Fruit fly (Drosophila melanogaster) whole organism, embryonic: ENCODE data around the gene CG32428.

Source experiments
- Aef1 ChIP-seq: fragments of 200-800 bp; sonication (Bioruptor generic); IDR thresholded peaks from 3 replicates; pipeline ENCODE4 v1.3.6; 2022; ENCODE audit warnings: missing biosample characterization, missing genetic modification characterization
- CG1024 ChIP-seq: fragments of 200-800 bp; sonication (Bioruptor generic); IDR thresholded peaks from 2 replicates; pipeline ENCODE4 v1.3.6; 2022; ENCODE audit warnings: missing biosample characterization, missing genetic modification characterization
- CG10431 ChIP-seq: fragments of 200-800 bp; sonication (Bioruptor generic); optimal IDR thresholded peaks from 3 replicates; lab custom pipeline; 2018; ENCODE audit warnings: missing biosample characterization, mild to moderate bottlenecking, missing genetic modification characterization
- CG11504 ChIP-seq: fragments of 200-800 bp; sonication (Bioruptor generic); optimal IDR thresholded peaks from 3 replicates; lab custom pipeline; 2019; ENCODE audit warnings: missing biosample characterization, mild to moderate bottlenecking, missing genetic modification characterization, moderate library complexity
- CG12942 ChIP-seq: fragments of 200-800 bp; sonication (Bioruptor generic); optimal IDR thresholded peaks from 3 replicates; lab custom pipeline; 2016; ENCODE audit warnings: missing biosample characterization, missing genetic modification characterization
- CG14014 ChIP-seq: fragments of 200-800 bp; sonication (Bioruptor generic); IDR thresholded peaks from 2 replicates; pipeline ENCODE4 v1.3.6; 2022; ENCODE audit warnings: missing biosample characterization, missing genetic modification characterization
- CG15073 ChIP-seq: fragments of 200-800 bp; sonication (Bioruptor generic); optimal IDR thresholded peaks from 2 replicates; lab custom pipeline; 2016; ENCODE audit warnings: missing biosample characterization, missing genetic modification characterization
- CG15269 ChIP-seq: fragments of 200-800 bp; sonication (Bioruptor generic); optimal IDR thresholded peaks from 2 replicates; lab custom pipeline; 2018; ENCODE audit warnings: missing biosample characterization, mild to moderate bottlenecking, missing genetic modification characterization, moderate library complexity
- CG17361 ChIP-seq: fragments of 200-800 bp; sonication (Bioruptor generic); IDR thresholded peaks from 3 replicates; pipeline ENCODE4 v1.3.6; 2022; ENCODE audit warnings: missing biosample characterization, missing genetic modification characterization
- CG17829 ChIP-seq: fragments of 200-800 bp; optimal IDR thresholded peaks from 2 replicates; lab custom pipeline; 2019; ENCODE audit warnings: missing biosample characterization, mild to moderate bottlenecking, missing genetic modification characterization, moderate library complexity
- CG1792 ChIP-seq: fragments of 200-800 bp; sonication (Bioruptor generic); optimal IDR thresholded peaks from 2 replicates; lab custom pipeline; 2016; ENCODE audit warnings: missing biosample characterization, missing genetic modification characterization
- CG18011 ChIP-seq: fragments of 200-800 bp; sonication (Bioruptor generic); optimal IDR thresholded peaks from 2 replicates; lab custom pipeline; 2017; ENCODE audit warnings: missing biosample characterization, missing genetic modification characterization, mild to moderate bottlenecking, moderate library complexity, missing genotype
- CG30403 ChIP-seq: fragments of 200-800 bp; sonication (Bioruptor generic); optimal IDR thresholded peaks from 3 replicates; lab custom pipeline; 2016; ENCODE audit warnings: missing biosample characterization, missing genetic modification characterization
- CG3163 ChIP-seq: fragments of 200-800 bp; sonication (Bioruptor generic); optimal IDR thresholded peaks from 3 replicates; lab custom pipeline; 2016; ENCODE audit warnings: missing biosample characterization, missing genetic modification characterization
- CG32772 ChIP-seq: fragments of 200-800 bp; sonication (Bioruptor generic); IDR thresholded peaks from 2 replicates; pipeline ENCODE4 v1.3.6; 2022; ENCODE audit warnings: missing biosample characterization, missing genetic modification characterization
- CG33213 ChIP-seq: fragments of 200-800 bp; sonication (Bioruptor generic); optimal IDR thresholded peaks from 3 replicates; lab custom pipeline; 2016; ENCODE audit warnings: missing biosample characterization, missing genetic modification characterization
- CG3726 ChIP-seq: fragments of 200-800 bp; sonication (Bioruptor generic); IDR thresholded peaks from 3 replicates; pipeline ENCODE4, ENCODE4 v1.3.6; 2022; ENCODE audit warnings: missing biosample characterization, missing genetic modification characterization
- CG7372 ChIP-seq: fragments of 200-800 bp; sonication (Bioruptor generic); IDR thresholded peaks from 2 replicates; pipeline ENCODE4 v1.3.6; 2022; ENCODE audit warnings: missing biosample characterization, missing genetic modification characterization
- CG8089 ChIP-seq: fragments of 200-800 bp; sonication (Bioruptor generic); optimal IDR thresholded peaks from 3 replicates; lab custom pipeline; 2016; ENCODE audit warnings: missing biosample characterization, missing genetic modification characterization
- Dad ChIP-seq: fragments of 200-800 bp; sonication (Bioruptor generic); optimal IDR thresholded peaks from 3 replicates; lab custom pipeline; 2016; ENCODE audit warnings: missing biosample characterization, missing genetic modification characterization
- Dbx ChIP-seq: fragments of 200-800 bp; sonication (Bioruptor generic); IDR thresholded peaks from 3 replicates; pipeline ENCODE4 v1.3.6; 2022; ENCODE audit warnings: missing biosample characterization, missing genetic modification characterization
- Dp ChIP-seq: fragments of 200-800 bp; sonication (Bioruptor generic); optimal IDR thresholded peaks from 2 replicates; lab custom pipeline; 2018; ENCODE audit warnings: missing biosample characterization, mild to moderate bottlenecking, missing genetic modification characterization, moderate library complexity
- Elba2 ChIP-seq: fragments of 200-800 bp; sonication (Bioruptor generic); optimal IDR thresholded peaks from 3 replicates; lab custom pipeline; 2016; ENCODE audit warnings: missing biosample characterization, missing genetic modification characterization
- Hr3 ChIP-seq: fragments of 200-800 bp; sonication (Bioruptor generic); optimal IDR thresholded peaks from 3 replicates; lab custom pipeline; 2016; ENCODE audit warnings: missing biosample characterization, missing genetic modification characterization
- Hsf ChIP-seq: fragments of 200-800 bp; sonication (Bioruptor generic); optimal IDR thresholded peaks from 3 replicates; lab custom pipeline; 2016; ENCODE audit warnings: missing biosample characterization, missing genetic modification characterization
- Lpt ChIP-seq: fragments of >200 bp; optimal IDR thresholded peaks from 2 replicates; lab custom pipeline; 2018; ENCODE audit warnings: missing biosample characterization, missing genetic modification characterization
- NFAT ChIP-seq: fragments of 200-800 bp; sonication (Bioruptor generic); IDR thresholded peaks from 2 replicates; pipeline ENCODE4 v1.3.6; 2022; ENCODE audit warnings: missing biosample characterization, missing genetic modification characterization
- Ravus ChIP-seq: fragments of 200-800 bp; sonication (Bioruptor generic); IDR thresholded peaks from 2 replicates; pipeline ENCODE4 v1.3.6; 2022; ENCODE audit warnings: missing biosample characterization, missing genetic modification characterization
- Sox102F ChIP-seq: fragments of 200-800 bp; sonication (Bioruptor generic); optimal IDR thresholded peaks from 2 replicates; lab custom pipeline; 2018; ENCODE audit warnings: missing biosample characterization, mild to moderate bottlenecking, missing genetic modification characterization, moderate library complexity
- bowl ChIP-seq: fragments of 200-800 bp; sonication (Bioruptor generic); IDR thresholded peaks from 2 replicates; pipeline ENCODE4 v1.3.6; 2022; ENCODE audit warnings: missing biosample characterization, missing genetic modification characterization
- cad ChIP-seq: fragments of >200 bp; optimal IDR thresholded peaks from 2 replicates; lab custom pipeline; 2017; ENCODE audit warnings: missing biosample characterization, missing genetic modification characterization
- dm ChIP-seq: fragments of 200-800 bp; sonication (Bioruptor generic); optimal IDR thresholded peaks from 3 replicates; lab custom pipeline; 2016; ENCODE audit warnings: missing biosample characterization, missing genetic modification characterization
- eve ChIP-seq, 2 experiments: fragments of >200 bp; optimal IDR thresholded peaks; 2 replicates each; lab custom pipeline; 2017; ENCODE audit warnings: missing biosample characterization in 2 of 2, missing genetic modification characterization in 2 of 2
- gt ChIP-seq: fragments of 200-800 bp; sonication (Bioruptor generic); IDR thresholded peaks from 2 replicates; pipeline ENCODE4 v1.3.6; 2022; ENCODE audit warnings: missing biosample characterization, missing genetic modification characterization
- h ChIP-seq: fragments of >200 bp; optimal IDR thresholded peaks from 2 replicates; lab custom pipeline; 2017
- jigr1 ChIP-seq: fragments of 200-800 bp; sonication (Bioruptor generic); IDR thresholded peaks from 3 replicates; pipeline ENCODE4 v1.3.6; 2022; ENCODE audit warnings: missing biosample characterization, missing genetic modification characterization
- lab ChIP-seq: fragments of 200-800 bp; sonication (Bioruptor generic); optimal IDR thresholded peaks from 3 replicates; lab custom pipeline; 2017; ENCODE audit warnings: missing biosample characterization, missing genetic modification characterization, mild to moderate bottlenecking, moderate library complexity, missing genetic modification reagents
- pnt ChIP-seq: fragments of 200-800 bp; sonication (Bioruptor generic); optimal IDR thresholded peaks from 3 replicates; lab custom pipeline; 2016; ENCODE audit warnings: missing biosample characterization, missing genetic modification characterization
- pzg ChIP-seq: fragments of 200-800 bp; sonication (Bioruptor generic); optimal IDR thresholded peaks from 3 replicates; lab custom pipeline; 2018; ENCODE audit warnings: missing biosample characterization, mild to moderate bottlenecking, missing genetic modification characterization, moderate library complexity
- repo ChIP-seq: fragments of 200-800 bp; sonication (Bioruptor generic); optimal IDR thresholded peaks from 2 replicates; lab custom pipeline; 2016; ENCODE audit warnings: missing biosample characterization, missing genetic modification characterization
- row ChIP-seq: fragments of 200-800 bp; sonication (Bioruptor generic); IDR thresholded peaks from 3 replicates; pipeline ENCODE4 v1.3.6; 2022; ENCODE audit warnings: missing biosample characterization, missing genetic modification characterization
- schlank ChIP-seq: fragments of 200-800 bp; sonication (Bioruptor generic); optimal IDR thresholded peaks from 2 replicates; lab custom pipeline; 2018; ENCODE audit warnings: missing biosample characterization, mild to moderate bottlenecking, missing genetic modification characterization
- sens-2 ChIP-seq: fragments of 200-800 bp; sonication (Bioruptor generic); IDR thresholded peaks from 2 replicates; pipeline ENCODE4 v1.3.6; 2022; ENCODE audit warnings: missing biosample characterization, missing genetic modification characterization
- shn ChIP-seq: fragments of 200-800 bp; sonication (Bioruptor generic); optimal IDR thresholded peaks from 3 replicates; lab custom pipeline; 2016; ENCODE audit warnings: missing biosample characterization, missing genetic modification characterization
- sima ChIP-seq: fragments of 200-800 bp; sonication (Bioruptor generic); optimal IDR thresholded peaks from 2 replicates; lab custom pipeline; 2016; ENCODE audit warnings: missing biosample characterization, missing genetic modification characterization
- sisA ChIP-seq: fragments of 200-800 bp; sonication (Bioruptor generic); IDR thresholded peaks from 2 replicates; pipeline ENCODE4 v1.3.6; 2022; ENCODE audit warnings: missing biosample characterization, missing genetic modification characterization
- slou ChIP-seq: fragments of 200-800 bp; sonication (Bioruptor generic); optimal IDR thresholded peaks from 3 replicates; lab custom pipeline; 2016; ENCODE audit warnings: missing biosample characterization, missing genetic modification characterization
- sr ChIP-seq: fragments of 200-800 bp; sonication (Bioruptor generic); IDR thresholded peaks from 3 replicates; pipeline ENCODE4 v1.3.6; 2022; ENCODE audit warnings: missing biosample characterization, missing genetic modification characterization
- ssp ChIP-seq: fragments of 200-800 bp; sonication (Bioruptor generic); IDR thresholded peaks from 2 replicates; pipeline ENCODE4 v1.3.6; 2022; ENCODE audit warnings: missing biosample characterization, missing genetic modification characterization
- stc ChIP-seq: fragments of 200-800 bp; sonication (Bioruptor generic); IDR thresholded peaks from 2 replicates; pipeline ENCODE4 v1.3.6; 2022; ENCODE audit warnings: missing biosample characterization, missing genetic modification characterization
- trh ChIP-seq: fragments of 200-800 bp; sonication (Bioruptor generic); optimal IDR thresholded peaks from 2 replicates; lab custom pipeline; 2016; ENCODE audit warnings: missing biosample characterization, missing genetic modification characterization
- vnd ChIP-seq: fragments of 200-800 bp; sonication (Bioruptor generic); IDR thresholded peaks from 3 replicates; pipeline ENCODE4 v1.3.6; 2022; ENCODE audit warnings: missing biosample characterization, missing genetic modification characterization; ENCODE audit not compliant: partially characterized antibody
- wdn ChIP-seq: fragments of 200-800 bp; sonication (Bioruptor generic); IDR thresholded peaks from 2 replicates; pipeline ENCODE4 v1.3.6; 2022; ENCODE audit warnings: missing biosample characterization, missing genetic modification characterization

The CG32428 gene

DNA sequence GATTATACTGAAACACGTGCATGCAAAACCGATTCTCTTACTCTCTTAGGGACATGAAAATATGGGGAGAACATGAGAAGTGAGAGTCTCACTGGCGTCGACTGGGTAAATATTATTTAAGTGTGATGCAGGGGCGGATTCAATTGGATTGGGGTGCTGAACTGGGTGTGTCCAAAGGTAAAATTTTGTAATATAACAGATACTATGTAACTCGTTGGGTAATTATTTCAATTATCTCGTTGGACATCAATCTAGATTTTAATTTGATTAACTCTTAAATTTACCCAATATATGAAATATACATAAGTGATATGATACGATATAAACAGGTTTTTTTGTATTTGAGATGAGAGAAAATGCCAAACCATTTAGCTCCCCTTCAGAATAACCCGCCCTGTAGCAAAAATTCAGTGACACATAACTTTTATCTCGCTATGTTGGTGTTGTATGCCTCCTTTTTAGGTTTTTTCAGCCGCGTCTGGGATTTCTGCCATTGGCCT, 34.7 kb upstream of the CG32428 start (continued):
- peak; percentile 90 for TF ChIP-seq pnt (GFP tag; lab: Kevin White, UChicago)
- peak; percentile 86 for TF ChIP-seq ssp
- TF ChIP-seq sima (GFP tag; lab: Kevin White, UChicago): peak; percentile 48
- TF ChIP-seq row (GFP tag; lab: Robert Waterston, UW): peak; percentile 97
- peak; percentile 67 for TF ChIP-seq CG1024 (GFP tag; lab: Robert Waterston, UW)
- TF ChIP-seq CG7372 (GFP tag; lab: Robert Waterston, UW): peak; percentile 95
- TF ChIP-seq gt (GFP tag; lab: Robert Waterston, UW): peak; percentile 73
- no peak for TF ChIP-seq cad (GFP tag; lab: Kevin White, UChicago)
- TF ChIP-seq Ravus: peak; percentile 81
- TF ChIP-seq NFAT (GFP tag; lab: Robert Waterston, UW): peak; percentile 98
- TF ChIP-seq sr (GFP tag; lab: Robert Waterston, UW): no peak; the same call in 1 of the 3 replicates
- TF ChIP-seq CG18011 (GFP tag; lab: Kevin White, UChicago): peak; percentile 84
- TF ChIP-seq CG1792 (GFP tag; lab: Kevin White, UChicago): peak; percentile 89
- peak; percentile 88 for TF ChIP-seq wdn
- peak; percentile 93 for TF ChIP-seq CG17361 (GFP tag; lab: Robert Waterston, UW)
- TF ChIP-seq schlank: peak; percentile 93
- peak; percentile 93 for TF ChIP-seq CG11504 (tag; lab: Kevin White, UChicago)
- no peak for TF ChIP-seq h (lab: Kevin White, UChicago)
- TF ChIP-seq Dp (GFP tag; lab: Kevin White, UChicago): no peak
- TF ChIP-seq shn: peak; percentile 86
- no peak for TF ChIP-seq Lpt (GFP tag; lab: Kevin White, UChicago)
- TF ChIP-seq stc: peak; percentile 90
- TF ChIP-seq CG3726 (GFP tag; lab: Robert Waterston, UW): no peak
- TF ChIP-seq CG8089: peak; percentile 78
- peak; percentile 95 for TF ChIP-seq CG14014 (GFP tag; lab: Robert Waterston, UW)
- TF ChIP-seq lab (GFP tag; lab: Kevin White, UChicago): peak; percentile 98
- peak; percentile 81 for TF ChIP-seq CG33213
- TF ChIP-seq CG15269: peak; percentile 94
- peak; percentile 75 for TF ChIP-seq dm
- TF ChIP-seq Hr3: peak; percentile 87
- peak; percentile 23 for TF ChIP-seq CG15073 (GFP tag; lab: Kevin White, UChicago)
- peak; percentile 25 for TF ChIP-seq pzg (GFP tag; lab: Kevin White, UChicago)
- peak; percentile 55 for TF ChIP-seq CG10431 (GFP tag; lab: Kevin White, UChicago)
- peak; percentile 93 for TF ChIP-seq Aef1 (GFP tag; lab: Robert Waterston, UW)
- TF ChIP-seq repo (GFP tag; lab: Kevin White, UChicago): peak; percentile 79
- TF ChIP-seq Dbx (GFP tag; lab: Robert Waterston, UW): peak; percentile 98
- peak; percentile 94 for TF ChIP-seq Hsf
- TF ChIP-seq eve (GFP tag; optimal IDR thresholded peaks at IDR 0.05; lab: Kevin White, UChicago): peak in 1 of 2 experiments; percentile 80
- TF ChIP-seq CG32772 (GFP tag; lab: Robert Waterston, UW): peak; percentile 92
- TF ChIP-seq vnd: no peak
- TF ChIP-seq Dad (GFP tag; lab: Kevin White, UChicago): peak; percentile 85
- TF ChIP-seq CG30403 (GFP tag; lab: Kevin White, UChicago): peak; percentile 95
- TF ChIP-seq sens-2 (GFP tag; lab: Robert Waterston, UW): peak; percentile 79
- TF ChIP-seq Sox102F (GFP tag; lab: Kevin White, UChicago): peak; percentile 88
- peak; percentile 85; the same call in 2 of the 3 replicates for TF ChIP-seq jigr1 (GFP tag; lab: Robert Waterston, UW)
- peak; percentile 49; the same call in 1 of the 2 replicates for TF ChIP-seq bowl (GFP tag; lab: Robert Waterston, UW)
- peak; percentile 90 for TF ChIP-seq CG17829 (tag; lab: Kevin White, UChicago)
- TF ChIP-seq slou (GFP tag; lab: Kevin White, UChicago): peak; percentile 78
- peak; percentile 90 for TF ChIP-seq sisA (GFP tag; lab: Robert Waterston, UW)
- peak; percentile 84 for TF ChIP-seq trh (GFP tag; lab: Kevin White, UChicago)
- TF ChIP-seq CG3163 (GFP tag; lab: Kevin White, UChicago): peak; percentile 88
- peak; percentile 82 for TF ChIP-seq CG12942 (GFP tag; lab: Kevin White, UChicago)
- TF ChIP-seq Elba2 (GFP tag; lab: Kevin White, UChicago): no peak
